Fruit fly (Drosophila melanogaster): ENCODE results near the gene CG7990.

dm6 chrX:19238613-19239012 lies 36.8 kb upstream of the CG7990 start:
- TF ChIP-seq Pif1A (GFP tag; optimal IDR thresholded peaks at IDR 0.05) (no peak), CG12605 (GFP tag; IDR thresholded peaks at IDR 0.05) (no peak), Pif1B (GFP tag; optimal IDR thresholded peaks at IDR 0.05) (no peak), CG8301 (tag; optimal IDR thresholded peaks at IDR 0.05) (no peak), Snoo (tag; optimal IDR thresholded peaks at IDR 0.05) (no peak), CG14655 (GFP tag; optimal IDR thresholded peaks at IDR 0.05) (no peak), CG8159 (tag; optimal IDR thresholded peaks at IDR 0.05) (no peak), CG15710 (tag; optimal IDR thresholded peaks at IDR 0.05) (no peak), D1 (tag; optimal IDR thresholded peaks at IDR 0.05) (no peak), rn (GFP tag; IDR thresholded peaks at IDR 0.05) (no peak)

All from whole organism, pupa.